Worm (Caenorhabditis elegans) whole organism, mixed stage, embryonic: ENCODE results near the gene K01D12.20.
"Not testable (repeated sequence)": the region's sequence is repeated elsewhere in the genome, so short reads cannot be mapped to it uniquely, and the experiment has no call there.

Experiments
- blmp-1 ChIP-seq: fragments of 150-350 bp; optimal IDR thresholded peaks from 2 replicates; lab custom pipeline; 2014; ENCODE audit warnings: missing biosample characterization, missing genetic modification characterization
- elt-1 ChIP-seq: sonication (generic microtip); optimal IDR thresholded peaks from 2 replicates; lab custom pipeline; 2017; ENCODE audit warnings: missing genetic modification characterization, mild to moderate bottlenecking, missing compliant biosample characterization, antibody characterized with exemption, moderate library complexity, borderline replicate concordance; ENCODE audit not compliant: insufficient read depth
- elt-3 ChIP-seq: fragments of 150-350 bp; optimal IDR thresholded peaks from 2 replicates; lab custom pipeline; 2014; ENCODE audit warnings: missing biosample characterization, missing genetic modification characterization
- lin-13 ChIP-seq: fragments of 150-350 bp; optimal IDR thresholded peaks from 2 replicates; lab custom pipeline; 2014; ENCODE audit warnings: missing biosample characterization, missing genetic modification characterization
- nhr-2 ChIP-seq: fragments of 150-350 bp; optimal IDR thresholded peaks from 2 replicates; lab custom pipeline; 2014; ENCODE audit warnings: missing biosample characterization, missing genetic modification characterization
- nhr-28 ChIP-seq: fragments of 150-350 bp; optimal IDR thresholded peaks from 2 replicates; lab custom pipeline; 2014; ENCODE audit warnings: missing biosample characterization, missing genetic modification characterization
- nhr-76 ChIP-seq: sonication (generic microtip); optimal IDR thresholded peaks from 2 replicates; lab custom pipeline; 2017; ENCODE audit warnings: missing biosample characterization, missing genetic modification characterization
- sem-2 ChIP-seq: fragments of 200-800 bp; sonication (Bioruptor generic); optimal IDR thresholded peaks from 2 replicates; lab custom pipeline; 2018; ENCODE audit warnings: mild to moderate bottlenecking, missing genetic modification characterization, missing compliant biosample characterization
- snpc-4 ChIP-seq: fragments of 150-350 bp; optimal IDR thresholded peaks from 2 replicates; lab custom pipeline; 2014; ENCODE audit warnings: missing biosample characterization, missing genetic modification characterization
- unc-62 ChIP-seq: fragments of 150-350 bp; optimal IDR thresholded peaks from 2 replicates; lab custom pipeline; 2014; ENCODE audit warnings: missing biosample characterization, missing genetic modification reagents, missing genetic modification characterization

DNA sequence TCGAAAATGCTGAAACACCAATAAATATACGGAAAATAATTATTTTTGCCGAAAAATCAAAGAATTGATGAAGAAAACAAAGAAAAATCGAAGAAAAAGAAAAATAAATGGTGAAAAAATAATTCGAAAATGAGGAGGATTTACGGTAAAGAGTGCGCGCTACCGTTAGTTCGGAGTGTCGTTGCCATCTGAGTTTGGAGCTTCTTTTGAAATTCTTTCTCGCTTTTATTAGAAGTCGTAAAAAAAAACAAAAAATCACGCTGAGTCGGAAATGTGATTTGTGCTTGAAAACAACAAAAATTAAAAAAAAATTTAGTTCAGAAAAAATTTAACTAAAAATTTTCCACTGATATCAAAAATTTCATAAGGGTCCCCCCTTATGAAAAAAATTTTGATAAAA, 26.4 kb downstream of the K01D12.20 start, which contains the start of gene F23H12.10:
- not testable (repeated sequence) for TF ChIP-seq nhr-2 (tag; lab: Kevin White, UChicago); elt-1 (tag; lab: Kevin White, UChicago); nhr-76; nhr-28 (tag; lab: Kevin White, UChicago); snpc-4 (tag; lab: Kevin White, UChicago); elt-3 (tag; lab: Kevin White, UChicago); blmp-1 (tag; lab: Kevin White, UChicago); lin-13 (tag; lab: Kevin White, UChicago); sem-2 (GFP tag; lab: Kevin White, UChicago); unc-62 (GFP tag; lab: Kevin White, UChicago)
